Fruit fly (Drosophila melanogaster) whole organism, prepupa: ENCODE results near the gene Tnpo.
"Not testable (repeated sequence)": the region's sequence is repeated elsewhere in the genome, so short reads cannot be mapped to it uniquely, and the experiment has no call there.

ENCODE experiments used
- CG10631 ChIP-seq: fragments of 200-800 bp; sonication (Bioruptor generic); optimal IDR thresholded peaks from 2 replicates; lab custom pipeline; 2016; ENCODE audit warnings: missing biosample characterization, missing genetic modification characterization
- CG10669 ChIP-seq: fragments of 200-800 bp; sonication (Bioruptor generic); optimal IDR thresholded peaks from 3 replicates; lab custom pipeline; 2018; ENCODE audit warnings: missing biosample characterization, mild to moderate bottlenecking, missing genetic modification characterization, moderate library complexity
- CG11762 ChIP-seq: fragments of 200-800 bp; sonication (Bioruptor generic); optimal IDR thresholded peaks from 3 replicates; lab custom pipeline; 2016; ENCODE audit warnings: missing biosample characterization, missing genetic modification characterization; ENCODE audit not compliant: insufficient read depth
- CG11902 ChIP-seq: fragments of 200-800 bp; sonication (Bioruptor generic); optimal IDR thresholded peaks from 3 replicates; lab custom pipeline; 2016; ENCODE audit warnings: missing biosample characterization, missing genetic modification characterization
- CG15336 ChIP-seq: fragments of 200-800 bp; sonication (Bioruptor generic); IDR thresholded peaks from 2 replicates; pipeline ENCODE4 v1.3.6; 2022; ENCODE audit warnings: missing biosample characterization, missing genetic modification characterization
- CG3032 ChIP-seq: fragments of 200-800 bp; optimal IDR thresholded peaks from 2 replicates; lab custom pipeline; 2019; ENCODE audit warnings: missing biosample characterization, mild to moderate bottlenecking, missing genetic modification characterization, moderate library complexity
- CG31627 ChIP-seq: fragments of 200-800 bp; sonication (Bioruptor generic); optimal IDR thresholded peaks from 3 replicates; lab custom pipeline; 2016; ENCODE audit warnings: missing biosample characterization, missing genetic modification characterization
- CG32006 ChIP-seq: fragments of 200-800 bp; sonication (Bioruptor generic); optimal IDR thresholded peaks from 3 replicates; lab custom pipeline; 2017; ENCODE audit warnings: missing biosample characterization, mild to moderate bottlenecking, missing genetic modification characterization
- CG3919 ChIP-seq: fragments of 200-800 bp; sonication (Bioruptor generic); optimal IDR thresholded peaks from 3 replicates; lab custom pipeline; 2016; ENCODE audit warnings: missing biosample characterization, missing genetic modification characterization
- CG4318 ChIP-seq: fragments of 200-800 bp; sonication (Bioruptor generic); optimal IDR thresholded peaks from 3 replicates; lab custom pipeline; 2017; ENCODE audit warnings: missing biosample characterization, mild to moderate bottlenecking, missing genetic modification characterization
- CG6276 ChIP-seq: fragments of 200-800 bp; sonication (Bioruptor generic); optimal IDR thresholded peaks from 2 replicates; lab custom pipeline; 2017; ENCODE audit warnings: missing biosample characterization, mild to moderate bottlenecking, missing genetic modification characterization
- CG6792 ChIP-seq: fragments of 200-800 bp; sonication (Bioruptor generic); optimal IDR thresholded peaks from 3 replicates; lab custom pipeline; 2016; ENCODE audit warnings: missing biosample characterization, missing genetic modification characterization
- CG6808 ChIP-seq: fragments of 200-800 bp; sonication (Bioruptor generic); optimal IDR thresholded peaks from 3 replicates; lab custom pipeline; 2017; ENCODE audit warnings: missing biosample characterization, missing genetic modification characterization, mild to moderate bottlenecking, moderate library complexity, missing genetic modification reagents
- CG6854 ChIP-seq: fragments of 200-800 bp; sonication (Bioruptor generic); optimal IDR thresholded peaks from 2 replicates; lab custom pipeline; 2017; ENCODE audit warnings: missing biosample characterization, mild to moderate bottlenecking, missing genetic modification characterization
- CG7368 ChIP-seq: fragments of 200-800 bp; sonication (Bioruptor generic); optimal IDR thresholded peaks from 3 replicates; lab custom pipeline; 2016; ENCODE audit warnings: missing biosample characterization, missing genetic modification characterization
- CG8632 ChIP-seq: fragments of 200-800 bp; sonication (Bioruptor generic); optimal IDR thresholded peaks from 3 replicates; lab custom pipeline; 2016; ENCODE audit warnings: missing biosample characterization, missing genetic modification characterization
- CG9139 ChIP-seq: fragments of 200-800 bp; sonication (Bioruptor generic); optimal IDR thresholded peaks from 3 replicates; lab custom pipeline; 2017; ENCODE audit warnings: missing biosample characterization, mild to moderate bottlenecking, missing genetic modification characterization
- Eip78C ChIP-seq: fragments of 200-800 bp; sonication (Bioruptor generic); peaks from one replicate; lab custom pipeline; 2016; ENCODE audit warnings: missing biosample characterization, missing genetic modification characterization
- Eip93F ChIP-seq: fragments of 200-800 bp; sonication (Bioruptor generic); optimal IDR thresholded peaks from 2 replicates; lab custom pipeline; 2016; ENCODE audit warnings: missing biosample characterization, mild to moderate bottlenecking, missing genetic modification characterization
- Hr38 ChIP-seq: sonication (Bioruptor generic); optimal IDR thresholded peaks from 2 replicates; lab custom pipeline; 2016; ENCODE audit warnings: missing biosample characterization, missing genetic modification characterization
- Hr39 ChIP-seq: fragments of 200-800 bp; sonication (Bioruptor generic); optimal IDR thresholded peaks from 2 replicates; lab custom pipeline; 2016; ENCODE audit warnings: missing biosample characterization, missing genetic modification characterization
- Hr4 ChIP-seq: fragments of 200-800 bp; sonication (Bioruptor generic); optimal IDR thresholded peaks from 3 replicates; lab custom pipeline; 2016; ENCODE audit warnings: missing biosample characterization, missing genetic modification characterization
- Lpt ChIP-seq: fragments of 200-800 bp; sonication (Bioruptor generic); optimal IDR thresholded peaks from 3 replicates; lab custom pipeline; 2016; ENCODE audit warnings: missing biosample characterization, missing genetic modification characterization
- Met ChIP-seq: fragments of 200-800 bp; sonication (Bioruptor generic); optimal IDR thresholded peaks from 3 replicates; lab custom pipeline; 2016; ENCODE audit warnings: missing biosample characterization, missing genetic modification characterization
- Sox102F ChIP-seq: fragments of 200-800 bp; sonication (Bioruptor generic); optimal IDR thresholded peaks from 2 replicates; lab custom pipeline; 2016; ENCODE audit warnings: missing biosample characterization, mild to moderate bottlenecking, missing genetic modification characterization
- Sox14 ChIP-seq: fragments of 200-800 bp; sonication (Bioruptor generic); optimal IDR thresholded peaks from 3 replicates; lab custom pipeline; 2016; ENCODE audit warnings: missing biosample characterization, missing genetic modification characterization
- Sox15 ChIP-seq: fragments of 200-800 bp; sonication (Bioruptor generic); optimal IDR thresholded peaks from 3 replicates; lab custom pipeline; 2016; ENCODE audit warnings: missing biosample characterization, missing genetic modification characterization
- cyc ChIP-seq: fragments of 200-800 bp; sonication (Bioruptor generic); optimal IDR thresholded peaks from 3 replicates; lab custom pipeline; 2016; ENCODE audit warnings: missing biosample characterization, missing genetic modification characterization
- dac ChIP-seq: fragments of 200-800 bp; sonication (Bioruptor generic); optimal IDR thresholded peaks from 2 replicates; lab custom pipeline; 2017; ENCODE audit warnings: missing biosample characterization, mild to moderate bottlenecking, missing genetic modification characterization
- dsx ChIP-seq: fragments of 200-800 bp; optimal IDR thresholded peaks from 3 replicates; lab custom pipeline; 2019; ENCODE audit warnings: missing biosample characterization, mild to moderate bottlenecking, missing genetic modification characterization, moderate library complexity; ENCODE audit not compliant: poor library complexity, severe bottlenecking
- eg ChIP-seq: fragments of 200-800 bp; sonication (Bioruptor generic); IDR thresholded peaks from 3 replicates; pipeline ENCODE4 v1.3.6; 2022; ENCODE audit warnings: missing biosample characterization, missing genetic modification characterization
- esn ChIP-seq: fragments of 200-800 bp; sonication (Bioruptor generic); optimal IDR thresholded peaks from 2 replicates; lab custom pipeline; 2016; ENCODE audit warnings: missing biosample characterization, mild to moderate bottlenecking, missing genetic modification characterization, moderate library complexity
- fd59A ChIP-seq: fragments of 200-800 bp; sonication (Bioruptor generic); optimal IDR thresholded peaks from 2 replicates; lab custom pipeline; 2017; ENCODE audit warnings: missing biosample characterization, mild to moderate bottlenecking, missing genetic modification characterization, missing genetic modification reagents
- fd85E ChIP-seq: fragments of 200-800 bp; sonication (Bioruptor generic); optimal IDR thresholded peaks from 3 replicates; lab custom pipeline; 2016; ENCODE audit warnings: missing biosample characterization, missing genetic modification characterization
- pdm3 ChIP-seq: fragments of 200-800 bp; sonication (Bioruptor generic); optimal IDR thresholded peaks from 3 replicates; lab custom pipeline; 2016; ENCODE audit warnings: missing biosample characterization, missing genetic modification characterization
- salr ChIP-seq, 2 experiments: fragments of 200-800 bp; sonication (Bioruptor generic); optimal IDR thresholded peaks; 3 replicates each; lab custom pipeline; 2016 to 2018; ENCODE audit warnings: missing biosample characterization in 2 of 2, missing genetic modification characterization in 2 of 2, mild to moderate bottlenecking in 1 of 2
- spab ChIP-seq: fragments of 200-800 bp; sonication (Bioruptor generic); optimal IDR thresholded peaks from 2 replicates; lab custom pipeline; 2017; ENCODE audit warnings: missing biosample characterization, mild to moderate bottlenecking, missing genetic modification characterization, missing genetic modification reagents
- svp ChIP-seq: fragments of 200-800 bp; sonication (Bioruptor generic); peaks from one replicate; lab custom pipeline; 2016; ENCODE audit warnings: missing biosample characterization, missing genetic modification characterization
- vri ChIP-seq: fragments of 200-800 bp; sonication (Bioruptor generic); optimal IDR thresholded peaks from 3 replicates; lab custom pipeline; 2016; ENCODE audit warnings: missing biosample characterization, mild to moderate bottlenecking, missing genetic modification characterization

Tnpo gene

DNA sequence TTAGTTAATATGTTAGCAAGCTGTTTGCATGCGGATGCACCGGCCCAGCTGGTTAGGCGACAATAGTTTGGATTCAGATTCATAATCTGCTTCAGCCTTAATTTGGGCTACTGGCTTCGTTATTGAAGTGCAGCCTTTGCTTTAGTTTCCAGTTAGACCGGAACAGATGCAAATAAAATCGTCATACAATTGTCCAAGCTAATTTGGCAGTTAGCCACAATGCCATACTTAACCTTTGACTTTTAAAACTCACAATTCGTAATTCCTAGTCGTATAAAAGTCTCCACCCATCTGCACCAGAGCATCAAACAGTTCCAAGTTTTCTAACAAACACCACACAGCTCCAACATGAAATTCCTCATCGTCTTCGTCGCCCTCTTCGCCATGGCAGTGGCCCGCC is 46.9 kb upstream of the Tnpo start, which contains the start of gene Lcp65Ab2:
Lcp65Ab2 (plus strand) TSS at position 301 of the 400 bp plus-strand sequence.
- not testable (repeated sequence) for TF ChIP-seq CG3032 (tag; lab: Kevin White, UChicago); CG3919; CG6792
- TF ChIP-seq, all 60 proteins: peak for 0; not testable (repeated sequence) for 60

DNA sequence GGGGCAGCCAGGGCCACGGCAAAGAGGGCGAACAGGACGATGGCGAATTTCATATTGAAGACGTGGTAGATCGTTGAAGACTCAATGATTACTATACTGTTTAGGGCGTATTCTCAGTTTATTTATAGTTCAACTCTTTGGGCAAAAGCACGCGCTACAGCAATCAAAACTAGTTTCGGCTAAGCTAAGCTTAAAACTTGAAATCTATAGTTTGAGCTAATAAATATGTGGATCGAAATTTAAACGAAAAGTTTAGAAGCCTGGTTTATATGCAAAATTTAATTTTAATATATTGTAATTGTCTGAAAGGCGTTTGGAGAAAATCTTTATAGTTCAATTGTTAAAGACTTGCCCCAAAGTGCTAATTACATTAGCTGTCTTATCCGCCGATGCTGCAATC is 45.4 kb upstream of the Tnpo start, which contains the start of gene Cpr65Ax1:
Cpr65Ax1 (minus strand) TSS at position 101 of the 400 bp plus-strand sequence.
- TF ChIP-seq eg (GFP tag; lab: Robert Waterston, UW); CG10631 (GFP tag; lab: Kevin White, UChicago); dac: not testable (repeated sequence)

DNA sequence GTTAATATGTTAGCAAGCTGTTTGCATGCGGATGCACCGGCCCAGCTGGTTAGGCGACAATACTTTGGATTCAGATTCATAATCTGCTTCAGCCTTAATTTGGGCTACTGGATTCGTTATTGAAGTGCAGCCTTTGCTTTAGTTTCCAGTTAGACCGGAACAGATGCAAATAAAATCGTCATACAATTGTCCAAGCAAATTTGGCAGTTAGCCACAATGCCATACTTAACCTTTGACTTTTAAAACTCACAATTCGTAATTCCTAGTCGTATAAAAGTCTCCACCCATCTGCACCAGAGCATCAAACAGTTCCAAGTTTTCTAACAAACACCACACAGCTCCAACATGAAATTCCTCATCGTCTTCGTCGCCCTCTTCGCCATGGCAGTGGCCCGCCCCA is 44.0 kb upstream of the Tnpo start, which contains the start of gene Lcp65Ab1:
Lcp65Ab1 (plus strand) TSS at position 301 of the 400 bp plus-strand sequence.
- TF ChIP-seq Hr4 (GFP tag; lab: Kevin White, UChicago); CG11762 (GFP tag; lab: Kevin White, UChicago); Sox14: not testable (repeated sequence)

DNA sequence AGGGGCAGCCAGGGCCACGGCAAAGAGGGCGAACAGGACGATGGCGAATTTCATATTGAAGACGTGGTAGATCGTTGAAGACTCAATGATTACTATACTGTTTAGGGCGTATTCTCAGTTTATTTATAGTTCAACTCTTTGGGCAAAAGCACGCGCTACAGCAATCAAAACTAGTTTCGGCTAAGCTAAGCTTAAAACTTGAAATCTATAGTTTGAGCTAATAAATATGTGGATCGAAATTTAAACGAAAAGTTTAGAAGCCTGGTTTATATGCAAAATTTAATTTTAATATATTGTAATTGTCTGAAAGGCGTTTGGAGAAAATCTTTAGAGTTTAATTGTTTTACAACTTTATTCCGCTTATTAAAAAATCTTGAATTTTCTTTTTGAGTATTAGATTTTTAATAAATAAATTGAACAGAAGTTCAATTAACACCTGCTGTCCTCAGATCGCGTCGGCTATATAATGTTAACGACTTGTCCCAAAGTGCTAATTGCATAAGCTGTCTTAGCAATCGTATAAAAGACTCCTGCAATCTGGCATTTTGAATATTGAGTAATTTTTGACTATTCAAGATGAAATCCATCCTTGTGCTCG is 42.4 kb upstream of the Tnpo start, which contains the start of the genes Cpr65Ax2 and Lcp65Aa:
Cpr65Ax2 (minus strand) TSS at position 101 of the 598 bp plus-strand sequence.
Lcp65Aa (plus strand) TSS at position 548 of the 598 bp plus-strand sequence.
- TF ChIP-seq Eip78C (GFP tag; lab: Kevin White, UChicago); svp (GFP tag; lab: Kevin White, UChicago); CG3919: not testable (repeated sequence)

DNA sequence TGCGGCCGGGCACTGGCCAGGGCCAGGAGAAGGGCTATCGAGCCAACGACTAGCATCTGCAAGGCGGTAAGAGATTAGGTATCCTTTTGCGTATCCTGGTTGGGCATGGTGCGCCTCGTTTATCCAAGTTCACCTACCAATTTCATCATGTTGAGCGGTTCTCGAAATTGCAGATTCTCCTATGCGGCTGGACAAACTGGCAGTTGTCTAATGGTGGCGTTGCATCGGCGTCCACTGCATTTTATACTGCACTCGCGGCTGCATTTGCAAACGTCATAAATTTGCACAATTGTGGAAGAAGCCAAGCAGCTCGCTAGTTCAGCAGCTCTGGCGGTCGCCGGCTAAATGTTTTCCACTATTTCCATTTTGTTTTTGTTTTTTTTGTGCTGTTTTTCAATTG is 40.7 kb upstream of the Tnpo start, which contains the start of gene Acp65Aa:
Acp65Aa (minus strand) TSS at position 215 of the 400 bp plus-strand sequence.
- TF ChIP-seq CG6808 (GFP tag; lab: Kevin White, UChicago) (no peak), Eip93F (GFP tag; lab: Kevin White, UChicago) (no peak), CG6854 (GFP tag; lab: Kevin White, UChicago) (no peak), pdm3 (GFP tag; lab: Kevin White, UChicago) (no peak), vri (GFP tag; lab: Kevin White, UChicago) (no peak), cyc (GFP tag; lab: Kevin White, UChicago) (no peak), Hr39 (no peak), CG3919 (no peak), spab (no peak), esn (GFP tag; lab: Kevin White, UChicago) (no peak), CG3032 (tag; lab: Kevin White, UChicago) (no peak), CG11902 (GFP tag; lab: Kevin White, UChicago) (no peak), fd85E (GFP tag; lab: Kevin White, UChicago) (no peak)

DNA sequence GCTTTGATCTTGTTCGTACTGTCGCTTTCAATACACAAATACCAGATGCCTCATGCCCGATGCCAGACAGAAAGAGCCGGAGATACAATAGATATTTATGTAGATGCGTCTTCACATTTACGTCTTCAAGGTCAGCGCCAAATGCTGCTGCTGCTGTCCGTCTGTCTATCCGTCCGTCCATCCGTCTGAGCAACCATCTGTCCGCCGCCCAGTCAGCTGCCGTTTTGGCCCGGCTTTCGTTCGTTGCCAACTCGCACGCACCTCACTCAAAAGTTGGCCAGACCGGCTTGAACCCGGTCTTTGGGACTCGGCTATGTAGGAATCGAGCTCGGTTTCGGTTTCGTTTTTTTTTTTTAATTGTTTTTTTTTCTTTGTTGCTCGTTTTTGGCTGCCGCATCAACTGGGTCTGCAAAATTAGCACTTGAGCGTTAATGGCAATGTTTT is 38.3 kb upstream of the Tnpo start:
- peak; percentile 88 for TF ChIP-seq CG9139
- peak; percentile 51 for TF ChIP-seq CG7368
- peak; percentile 25 for TF ChIP-seq CG10669 (GFP tag; lab: Kevin White, UChicago)
- TF ChIP-seq Sox102F (GFP tag; lab: Kevin White, UChicago): no peak
- peak; percentile 15 for TF ChIP-seq pdm3 (GFP tag; lab: Kevin White, UChicago)
- peak; percentile 31 for TF ChIP-seq Lpt (GFP tag; lab: Kevin White, UChicago)
- no peak for TF ChIP-seq salr (GFP tag; optimal IDR thresholded peaks at IDR 0.05; lab: Kevin White, UChicago)
- TF ChIP-seq CG4318 (GFP tag; lab: Kevin White, UChicago): no peak
- no peak for TF ChIP-seq Hr4 (GFP tag; lab: Kevin White, UChicago)
- TF ChIP-seq CG31627 (GFP tag; lab: Kevin White, UChicago): no peak
- no peak for TF ChIP-seq Hr38 (GFP tag; lab: Kevin White, UChicago)
- peak; percentile 42 for TF ChIP-seq CG3032 (tag; lab: Kevin White, UChicago)
- no peak for TF ChIP-seq CG32006 (GFP tag; lab: Kevin White, UChicago)
- TF ChIP-seq CG3919: peak; percentile 37
- peak; percentile 49 for TF ChIP-seq CG8632 (GFP tag; lab: Kevin White, UChicago)
- peak; percentile 62 for TF ChIP-seq dsx (GFP tag; lab: Kevin White, UChicago)
- TF ChIP-seq CG6276 (GFP tag; lab: Kevin White, UChicago): peak; percentile 76
- no peak for TF ChIP-seq Met
- TF ChIP-seq CG15336 (GFP tag; lab: Robert Waterston, UW): peak; percentile 65
- TF ChIP-seq fd59A (GFP tag; lab: Kevin White, UChicago): peak; percentile 20
- peak; percentile 30 for TF ChIP-seq CG11762 (GFP tag; lab: Kevin White, UChicago)
- no peak for TF ChIP-seq fd85E (GFP tag; lab: Kevin White, UChicago)
- TF ChIP-seq Sox15 (GFP tag; lab: Kevin White, UChicago): no peak
- no peak for TF ChIP-seq Sox14
